Worm (Caenorhabditis elegans): ENCODE data around the gene tmem-145.

DNA sequence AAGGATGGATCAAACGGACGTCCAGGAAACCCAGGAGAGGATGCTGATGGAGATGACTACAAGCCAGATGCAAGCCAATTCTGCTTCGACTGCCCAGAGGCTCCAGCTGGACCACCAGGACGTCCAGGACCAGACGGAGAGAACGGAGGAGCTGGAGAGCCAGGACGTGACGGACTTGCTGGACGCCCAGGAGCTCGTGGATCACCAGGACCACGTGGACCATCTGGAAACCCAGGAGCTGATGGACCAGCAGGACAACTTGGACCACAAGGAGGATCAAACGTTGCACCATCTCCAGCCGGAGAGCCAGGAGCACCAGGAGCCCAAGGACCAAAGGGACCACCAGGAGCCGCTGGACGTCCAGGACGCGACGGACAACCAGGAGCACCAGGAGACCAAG lies 31.8 kb upstream of the tmem-145 start:
- TF ChIP-seq zip-8 (tag; optimal IDR thresholded peaks at IDR 0.05) (no peak), snpc-4 (tag; optimal IDR thresholded peaks at IDR 0.05) (no peak), nhr-12 (tag; optimal IDR thresholded peaks at IDR 0.05) (no peak), lin-13 (tag; optimal IDR thresholded peaks at IDR 0.05) (no peak), lsy-2 (tag; optimal IDR thresholded peaks at IDR 0.05) (no peak)

Measured in whole organism, mixed stage, embryonic.